Worm (Caenorhabditis elegans): ENCODE measurements around the gene srh-112.

Gene srh-112

DNA sequence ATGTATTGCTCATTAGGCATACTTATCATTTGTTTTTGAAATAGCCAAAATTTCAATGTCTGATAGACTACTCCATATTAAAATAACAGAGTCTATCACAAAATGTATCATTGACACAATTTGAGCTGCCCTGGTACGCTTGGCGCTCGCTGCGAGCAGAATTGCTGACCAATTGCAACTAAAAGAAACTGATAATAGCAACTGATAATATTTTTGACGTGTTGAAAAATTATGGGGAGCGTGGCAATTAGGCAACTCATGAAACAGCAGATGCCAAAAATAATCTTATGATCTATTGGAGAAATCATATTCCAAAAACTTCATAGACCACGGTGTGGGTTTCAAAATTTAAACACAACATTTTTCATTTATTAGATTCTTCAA, 15.3 kb upstream of the srh-112 start:
- TF ChIP-seq him-1 (tag; optimal IDR thresholded peaks at IDR 0.05) (no peak), W03F9.2 (tag; optimal IDR thresholded peaks at IDR 0.05) (no peak), dao-5 (tag; optimal IDR thresholded peaks at IDR 0.05) (no peak)

DNA sequence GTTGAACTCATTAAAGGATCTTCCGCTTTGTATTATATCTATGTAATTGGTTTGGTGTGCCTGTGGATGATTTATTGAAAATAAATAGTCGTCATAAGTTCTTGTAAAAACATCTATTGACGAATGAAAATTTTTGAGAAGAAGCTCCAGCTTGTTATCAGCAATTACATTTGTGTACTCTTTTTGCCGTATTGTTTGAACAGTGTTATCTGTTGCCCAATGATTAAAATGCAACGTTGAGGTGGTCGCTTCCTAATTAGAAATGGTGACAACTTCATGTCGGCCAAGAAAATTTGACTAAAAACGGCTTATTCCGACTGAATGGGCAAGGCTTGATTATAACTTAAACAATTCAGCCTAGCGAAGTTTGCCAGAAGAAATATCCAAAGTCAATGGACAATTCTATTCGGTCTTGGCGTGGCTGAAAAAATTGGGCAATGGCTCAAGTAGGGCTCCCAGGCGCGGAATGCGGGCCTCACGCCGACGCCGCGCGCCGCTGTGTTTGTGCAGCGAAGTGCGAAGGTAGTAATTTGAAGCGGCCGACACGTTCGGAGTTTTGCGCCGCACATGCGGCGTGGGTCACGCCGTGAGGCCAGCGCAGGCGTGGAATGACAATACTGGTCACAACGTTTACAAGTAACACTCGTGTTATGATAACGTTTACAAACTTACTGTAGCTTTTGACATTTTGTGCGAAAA, 14.7 kb upstream of the srh-112 start:
- TF ChIP-seq W03F9.2 (tag; optimal IDR thresholded peaks at IDR 0.05): no peak
- no peak for TF ChIP-seq dao-5 (tag; optimal IDR thresholded peaks at IDR 0.05)
- TF ChIP-seq him-1 (tag; optimal IDR thresholded peaks at IDR 0.05): no peak

DNA sequence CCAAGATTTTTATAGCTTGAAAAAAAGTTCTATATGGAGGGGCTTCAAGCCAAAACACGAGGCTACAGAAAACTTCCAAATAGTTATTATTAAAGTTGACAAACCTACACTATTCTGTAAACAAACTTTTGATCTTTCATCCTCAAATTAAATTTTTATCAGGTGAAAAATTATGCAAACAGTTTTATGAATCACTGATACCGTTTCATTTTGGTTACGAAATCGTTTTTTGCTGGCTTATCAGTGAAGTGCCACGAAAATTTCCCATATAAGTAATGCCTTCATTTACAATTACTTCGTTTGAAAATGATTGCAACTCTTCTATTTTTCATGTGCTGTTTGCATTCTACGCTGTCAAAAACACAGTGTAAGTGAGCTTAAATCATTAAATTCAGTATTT, 12.8 kb upstream of the srh-112 start, which contains the start of gene T19C9.8:
T19C9.8 (plus strand) TSS at position 299 of the 400 bp plus-strand sequence.
- TF ChIP-seq him-1 (tag; optimal IDR thresholded peaks at IDR 0.05) (no peak), W03F9.2 (tag; optimal IDR thresholded peaks at IDR 0.05) (no peak), dao-5 (tag; optimal IDR thresholded peaks at IDR 0.05) (no peak)

DNA sequence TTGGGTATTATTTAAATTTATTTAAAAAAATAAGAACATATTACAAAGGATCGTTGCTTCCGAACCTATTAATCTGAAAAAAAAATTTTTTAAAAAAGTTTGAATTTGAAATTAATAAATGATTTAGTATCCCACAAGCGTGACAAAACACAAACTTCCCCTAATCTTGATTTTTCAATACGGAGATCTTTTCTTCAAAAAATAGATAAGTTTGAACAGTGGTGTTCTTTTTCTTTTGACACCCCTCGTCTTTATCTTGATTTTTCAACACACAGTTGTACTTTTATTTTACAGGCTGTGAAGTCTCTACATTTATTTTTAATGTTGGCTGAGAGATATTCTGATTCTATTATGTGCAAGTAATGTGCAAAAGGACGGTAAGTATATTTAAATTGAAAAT, 10.3 kb upstream of the srh-112 start, which contains the start of gene T19C9.10:
T19C9.10 (plus strand) TSS at position 248 of the 400 bp plus-strand sequence.
- TF ChIP-seq W03F9.2 (tag; optimal IDR thresholded peaks at IDR 0.05): no peak
- TF ChIP-seq dao-5 (tag; optimal IDR thresholded peaks at IDR 0.05): no peak
- TF ChIP-seq him-1 (tag; optimal IDR thresholded peaks at IDR 0.05): no peak

- TF ChIP-seq dao-5 (tag; optimal IDR thresholded peaks at IDR 0.05) (no peak), him-1 (tag; optimal IDR thresholded peaks at IDR 0.05) (no peak), W03F9.2 (tag; optimal IDR thresholded peaks at IDR 0.05) (no peak)
These were observed 6.4 kb upstream of the srh-112 start for ce11 chrV:17232403-17232802.

ce11 chrV:17225389-17225788, 630 bp downstream of the srh-112 start, which contains the start of gene scl-25:
Gene scl-25 (plus strand): TSS chrV:17225689.
- TF ChIP-seq him-1 (tag; optimal IDR thresholded peaks at IDR 0.05) (no peak), W03F9.2 (tag; optimal IDR thresholded peaks at IDR 0.05) (no peak), dao-5 (tag; optimal IDR thresholded peaks at IDR 0.05) (no peak)

ce11 chrV:17223305-17223704, 2.7 kb downstream of the srh-112 start, which contains the start of gene srh-252:
Gene srh-252 (minus strand): TSS chrV:17223405.
- TF ChIP-seq dao-5 (tag; optimal IDR thresholded peaks at IDR 0.05): no peak
- no peak for TF ChIP-seq W03F9.2 (tag; optimal IDR thresholded peaks at IDR 0.05)
- TF ChIP-seq him-1 (tag; optimal IDR thresholded peaks at IDR 0.05): no peak

- no peak for TF ChIP-seq W03F9.2 (tag; optimal IDR thresholded peaks at IDR 0.05)
- no peak for TF ChIP-seq dao-5 (tag; optimal IDR thresholded peaks at IDR 0.05)
- no peak for TF ChIP-seq him-1 (tag; optimal IDR thresholded peaks at IDR 0.05)
These were observed 5.7 kb downstream of the srh-112 start, which contains the start of gene srh-109 for ce11 chrV:17220345-17220744. Gene srh-109 (minus strand): TSS chrV:17220445.

- no peak for TF ChIP-seq dao-5 (tag; optimal IDR thresholded peaks at IDR 0.05)
- TF ChIP-seq him-1 (tag; optimal IDR thresholded peaks at IDR 0.05): no peak
- no peak for TF ChIP-seq W03F9.2 (tag; optimal IDR thresholded peaks at IDR 0.05)
These were observed 8.3 kb downstream of the srh-112 start, which contains the start of gene srbc-62 for ce11 chrV:17217690-17218089. Gene srbc-62 (plus strand): TSS chrV:17217990.

- TF ChIP-seq W03F9.2 (tag; optimal IDR thresholded peaks at IDR 0.05): no peak
- TF ChIP-seq him-1 (tag; optimal IDR thresholded peaks at IDR 0.05): no peak
- TF ChIP-seq dao-5 (tag; optimal IDR thresholded peaks at IDR 0.05): no peak
These were observed 10.4 kb downstream of the srh-112 start for ce11 chrV:17215602-17216001.

DNA sequence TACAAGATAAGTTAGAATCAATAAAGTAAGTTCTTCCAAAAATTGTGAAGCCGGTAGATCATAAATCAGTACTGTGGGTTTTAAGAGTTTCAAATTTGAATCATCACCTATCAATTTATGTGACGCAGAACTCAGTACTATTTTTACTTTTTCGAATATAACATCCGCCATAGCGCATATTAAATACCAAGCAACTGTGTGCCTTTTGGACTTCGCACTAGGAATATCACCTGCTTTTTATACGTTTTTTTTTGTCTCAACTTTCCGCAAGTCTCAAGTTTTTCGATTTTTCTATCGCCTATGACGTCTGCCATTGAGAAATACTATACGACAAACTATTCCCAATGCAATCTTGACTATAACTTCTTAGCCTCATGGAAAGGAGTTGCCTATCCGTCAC, 13.3 kb downstream of the srh-112 start, which contains the start of gene srh-113:
srh-113 (plus strand) TSS at position 301 of the 400 bp plus-strand sequence.
- TF ChIP-seq dao-5 (tag; optimal IDR thresholded peaks at IDR 0.05): no peak
- TF ChIP-seq him-1 (tag; optimal IDR thresholded peaks at IDR 0.05): no peak
- TF ChIP-seq W03F9.2 (tag; optimal IDR thresholded peaks at IDR 0.05): no peak

DNA sequence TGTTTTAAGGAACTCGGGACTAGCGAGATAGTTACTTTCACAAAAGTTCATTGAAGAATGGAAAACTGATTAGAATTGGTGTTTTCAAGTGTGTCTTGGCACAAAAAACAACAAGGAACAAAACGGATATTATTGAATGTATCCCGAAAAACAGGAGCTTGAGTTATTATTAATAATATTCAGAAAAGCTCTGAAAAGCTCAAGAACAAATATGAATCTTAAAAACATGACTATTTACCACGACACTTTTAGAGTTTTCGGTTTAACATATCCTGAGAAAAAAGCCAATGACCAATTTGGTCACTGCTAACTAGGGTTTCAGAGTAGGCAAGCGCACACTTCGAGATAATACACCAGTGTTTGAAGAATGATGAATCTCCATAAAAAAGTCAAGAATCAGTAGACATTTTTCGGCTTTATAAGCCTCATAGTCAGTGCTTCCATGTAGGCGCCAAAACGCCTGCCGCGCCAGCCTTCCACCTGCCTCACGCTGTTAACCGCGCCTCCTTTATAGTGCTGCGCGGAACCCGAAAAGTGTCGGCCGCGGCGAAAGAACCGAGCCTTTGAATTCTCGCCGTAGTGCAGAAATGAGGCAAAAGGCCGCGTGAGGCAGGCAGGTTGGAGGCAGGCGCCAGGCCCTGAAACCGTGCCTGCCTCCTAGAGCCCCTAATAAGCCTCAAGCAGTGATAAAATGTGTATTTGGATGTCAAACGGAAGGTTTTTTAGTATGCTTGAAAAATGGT, 13.9 kb downstream of the srh-112 start, which contains the start of gene srh-236:
srh-236 (minus strand) TSS at position 51 of the 743 bp plus-strand sequence.
- TF ChIP-seq dao-5 (tag; optimal IDR thresholded peaks at IDR 0.05) (no peak), W03F9.2 (tag; optimal IDR thresholded peaks at IDR 0.05) (no peak), him-1 (tag; optimal IDR thresholded peaks at IDR 0.05) (no peak)

DNA sequence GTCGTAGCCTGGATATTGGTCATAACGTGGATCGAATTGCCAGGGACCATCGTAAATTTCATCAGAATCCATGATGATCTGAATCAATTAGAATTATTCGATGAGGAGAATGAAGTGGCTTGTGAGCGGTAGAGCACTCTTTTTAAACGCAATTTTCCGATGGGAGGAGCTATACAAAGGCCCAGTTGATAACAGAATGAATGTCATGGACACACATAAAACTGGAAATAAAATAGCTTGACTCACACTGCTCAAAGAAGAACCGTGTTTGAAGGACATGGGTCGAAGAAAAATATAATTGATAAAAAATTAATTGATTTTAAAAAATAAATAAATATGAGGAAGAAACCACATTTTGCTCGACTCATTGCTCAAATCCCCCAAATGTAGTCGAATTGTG, 18.0 kb downstream of the srh-112 start, which contains the start of gene Y68A4A.13:
Y68A4A.13 (minus strand) TSS at position 101 of the 400 bp plus-strand sequence.
- TF ChIP-seq W03F9.2 (tag; optimal IDR thresholded peaks at IDR 0.05): no peak
- no peak for TF ChIP-seq dao-5 (tag; optimal IDR thresholded peaks at IDR 0.05)
- TF ChIP-seq him-1 (tag; optimal IDR thresholded peaks at IDR 0.05): no peak

DNA sequence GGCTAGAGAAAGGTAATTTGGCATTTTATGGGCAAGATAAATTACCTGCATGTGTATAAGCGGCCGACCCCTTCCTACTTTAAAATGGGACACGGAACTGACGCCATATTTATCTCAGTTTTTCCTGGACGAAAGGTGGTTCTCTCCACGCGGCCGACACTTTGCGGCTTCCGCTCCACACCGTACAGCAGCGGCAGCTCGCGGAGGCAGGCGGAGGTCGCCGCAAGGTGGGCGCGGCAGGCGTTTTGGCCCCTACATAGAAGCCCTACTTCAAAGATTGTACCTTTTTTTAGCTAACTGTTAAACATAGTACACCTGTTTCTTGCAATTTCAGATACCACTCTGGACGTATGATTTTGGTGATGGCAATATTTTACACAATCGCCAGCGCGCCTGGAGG, 19.6 kb downstream of the srh-112 start:
- TF ChIP-seq W03F9.2 (tag; optimal IDR thresholded peaks at IDR 0.05): no peak
- no peak for TF ChIP-seq dao-5 (tag; optimal IDR thresholded peaks at IDR 0.05)
- TF ChIP-seq him-1 (tag; optimal IDR thresholded peaks at IDR 0.05): no peak

Data from whole organism, L4/young adult.